Worm (Caenorhabditis elegans): ENCODE data around the gene ccdc-47.

ccdc-47 gene

ce11 chrIII:3898850-3899249 lies 17.9 kb upstream of the ccdc-47 start:
- TF ChIP-seq nhr-237 (tag; optimal IDR thresholded peaks at IDR 0.05) = no peak
- TF ChIP-seq nhr-10 (tag; optimal IDR thresholded peaks at IDR 0.05) = no peak
- TF ChIP-seq R02D3.7 (tag; optimal IDR thresholded peaks at IDR 0.05) = no peak
- no peak for TF ChIP-seq lin-11 (tag; optimal IDR thresholded peaks at IDR 0.05)
- TF ChIP-seq dmd-4 (tag; optimal IDR thresholded peaks at IDR 0.05) = no peak
- TF ChIP-seq nhr-129 (tag; optimal IDR thresholded peaks at IDR 0.05) = peak; percentile 39
- TF ChIP-seq lin-13 (GFP tag; optimal IDR thresholded peaks at IDR 0.05) = peak; percentile 30
- no peak for TF ChIP-seq peb-1 (tag; optimal IDR thresholded peaks at IDR 0.05)
- peak; percentile 26 for TF ChIP-seq zag-1 (tag; optimal IDR thresholded peaks at IDR 0.05)
- TF ChIP-seq lsy-2 (tag; optimal IDR thresholded peaks at IDR 0.05) = peak in 1 of 2 experiments; percentile 60
- peak; percentile 84 for TF ChIP-seq C34F6.9 (tag; optimal IDR thresholded peaks at IDR 0.05)
- no peak for TF ChIP-seq ceh-16 (tag; optimal IDR thresholded peaks at IDR 0.05)
- TF ChIP-seq crh-2 (tag; optimal IDR thresholded peaks at IDR 0.05) = peak; percentile 39
- TF ChIP-seq gmeb-1 (tag; optimal IDR thresholded peaks at IDR 0.05) = no peak
- peak; percentile 6 for TF ChIP-seq F13H6.1 (tag; optimal IDR thresholded peaks at IDR 0.05)
- no peak for TF ChIP-seq ZK546.5 (tag; optimal IDR thresholded peaks at IDR 0.05)
- TF ChIP-seq aly-2 (tag; optimal IDR thresholded peaks at IDR 0.05) = no peak
- peak; percentile 16 for TF ChIP-seq sma-9 (GFP tag; optimal IDR thresholded peaks at IDR 0.05)
- TF ChIP-seq sma-9 (tag; optimal IDR thresholded peaks at IDR 0.05) = no peak
- TF ChIP-seq unc-55 (GFP tag; optimal IDR thresholded peaks at IDR 0.05) = peak; percentile 94

ce11 chrIII:3901542-3901941 lies 15.2 kb upstream of the ccdc-47 start, which contains the start of gene tir-1:
Gene tir-1 (minus strand): TSS chrIII:3901642.
- TF ChIP-seq unc-55 (GFP tag; optimal IDR thresholded peaks at IDR 0.05) (no peak), nhr-10 (tag; optimal IDR thresholded peaks at IDR 0.05) (no peak), nhr-12 (tag; optimal IDR thresholded peaks at IDR 0.05) (no peak), lsy-2 (tag; optimal IDR thresholded peaks at IDR 0.05) (no peak), ztf-1 (GFP tag; conservative IDR thresholded peaks at IDR 0.05) (no peak), lin-11 (tag; optimal IDR thresholded peaks at IDR 0.05) (no peak), ztf-4 (tag; optimal IDR thresholded peaks at IDR 0.05) (no peak), nhr-21 (tag; optimal IDR thresholded peaks at IDR 0.05) (no peak), nhr-129 (tag; optimal IDR thresholded peaks at IDR 0.05) (no peak), elt-1 (tag; optimal IDR thresholded peaks at IDR 0.05) (no peak), alr-1 (tag; optimal IDR thresholded peaks at IDR 0.05) (no peak), fos-1 (tag; optimal IDR thresholded peaks at IDR 0.05) (no peak), nhr-25 (tag; optimal IDR thresholded peaks at IDR 0.05) (no peak), nhr-6 (tag; optimal IDR thresholded peaks at IDR 0.05) (no peak), sem-4 (tag; optimal IDR thresholded peaks at IDR 0.05) (no peak), ama-1 (optimal IDR thresholded peaks at IDR 0.05) (no peak), ztf-11 (tag; optimal IDR thresholded peaks at IDR 0.05) (no peak), unc-62 (GFP tag; optimal IDR thresholded peaks at IDR 0.05) (no peak), nhr-11 (tag; optimal IDR thresholded peaks at IDR 0.05) (no peak)

ce11 chrIII:3902588-3903325 lies 14.0 kb upstream of the ccdc-47 start:
- TF ChIP-seq ZK546.5 (tag; optimal IDR thresholded peaks at IDR 0.05) (no peak), F13H6.1 (tag; optimal IDR thresholded peaks at IDR 0.05) (no peak), elt-1 (tag; optimal IDR thresholded peaks at IDR 0.05) (no peak), ztf-4 (tag; optimal IDR thresholded peaks at IDR 0.05) (no peak), nhr-11 (tag; optimal IDR thresholded peaks at IDR 0.05) (no peak), unc-62 (GFP tag; optimal IDR thresholded peaks at IDR 0.05) (no peak), nhr-25 (tag; optimal IDR thresholded peaks at IDR 0.05) (peak; percentile 17), lsy-2 (tag; optimal IDR thresholded peaks at IDR 0.05) (peak in 1 of 2 experiments; percentile 36), ama-1 (optimal IDR thresholded peaks at IDR 0.05) (peak; percentile 71), crh-2 (tag; optimal IDR thresholded peaks at IDR 0.05) (no peak), nhr-129 (tag; optimal IDR thresholded peaks at IDR 0.05) (no peak)

ce11 chrIII:3906481-3906880 lies 10.3 kb upstream of the ccdc-47 start:
- TF ChIP-seq nhr-237 (tag; optimal IDR thresholded peaks at IDR 0.05) = no peak
- no peak for TF ChIP-seq peb-1 (tag; optimal IDR thresholded peaks at IDR 0.05)
- no peak for TF ChIP-seq elt-3 (tag; optimal IDR thresholded peaks at IDR 0.05)
- TF ChIP-seq ztf-1 (GFP tag; conservative IDR thresholded peaks at IDR 0.05) = no peak
- no peak for TF ChIP-seq lsy-2 (tag; optimal IDR thresholded peaks at IDR 0.05)
- no peak for TF ChIP-seq sem-4 (tag; optimal IDR thresholded peaks at IDR 0.05)
- TF ChIP-seq nhr-25 (tag; optimal IDR thresholded peaks at IDR 0.05) = no peak
